Fruit fly (Drosophila melanogaster): ENCODE measurements around the gene Sfp78E.

Gene Sfp78E

DNA sequence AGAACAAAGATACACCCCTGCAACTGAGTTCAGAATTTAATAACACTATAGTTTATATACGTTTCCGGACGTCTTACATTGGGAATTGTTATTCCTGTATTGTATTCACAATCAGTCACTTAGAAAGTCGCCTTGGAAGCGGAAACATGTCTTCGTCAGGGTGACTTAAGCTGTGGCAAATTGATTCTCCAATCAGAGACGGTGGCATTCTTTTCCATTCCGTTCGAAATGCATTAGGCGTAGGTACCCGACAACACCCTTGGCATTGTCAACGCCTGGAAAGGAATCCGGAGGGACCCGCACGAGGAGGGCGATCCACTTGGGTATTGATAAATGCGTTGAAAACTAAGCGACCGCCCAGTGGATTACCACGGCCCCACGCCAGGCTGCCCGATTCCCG is at the start of gene Sfp78E:
Gene Sfp78E, minus strand, starts transcription at position 101 of the 400 bp plus-strand sequence.
- TF ChIP-seq Mio (GFP tag; optimal IDR thresholded peaks at IDR 0.05): no peak
- TF ChIP-seq Hr78 (GFP tag; optimal IDR thresholded peaks at IDR 0.05): no peak
- TF ChIP-seq CrebA (GFP tag; optimal IDR thresholded peaks at IDR 0.05; ENCODE audit: borderline replicate concordance): no peak
- TF ChIP-seq dl (GFP tag; optimal IDR thresholded peaks at IDR 0.05; ENCODE audit: insufficient read depth in 1 of 2, partially characterized antibody in 2 of 2): no peak
- no peak for TF ChIP-seq dmrt93B (GFP tag; optimal IDR thresholded peaks at IDR 0.05)
- no peak for TF ChIP-seq tai (GFP tag; optimal IDR thresholded peaks at IDR 0.05)
- no peak for TF ChIP-seq CG32264 (GFP tag; optimal IDR thresholded peaks at IDR 0.05)
- TF ChIP-seq br (GFP tag; optimal IDR thresholded peaks at IDR 0.05): no peak
- TF ChIP-seq CG9705 (GFP tag; optimal IDR thresholded peaks at IDR 0.05): no peak
- TF ChIP-seq foxo (GFP tag; optimal IDR thresholded peaks at IDR 0.05): no peak
- no peak for TF ChIP-seq Dif (GFP tag; optimal IDR thresholded peaks at IDR 0.05; ENCODE audit: partially characterized antibody)
- TF ChIP-seq Hnf4 (GFP tag; optimal IDR thresholded peaks at IDR 0.05): no peak

DNA sequence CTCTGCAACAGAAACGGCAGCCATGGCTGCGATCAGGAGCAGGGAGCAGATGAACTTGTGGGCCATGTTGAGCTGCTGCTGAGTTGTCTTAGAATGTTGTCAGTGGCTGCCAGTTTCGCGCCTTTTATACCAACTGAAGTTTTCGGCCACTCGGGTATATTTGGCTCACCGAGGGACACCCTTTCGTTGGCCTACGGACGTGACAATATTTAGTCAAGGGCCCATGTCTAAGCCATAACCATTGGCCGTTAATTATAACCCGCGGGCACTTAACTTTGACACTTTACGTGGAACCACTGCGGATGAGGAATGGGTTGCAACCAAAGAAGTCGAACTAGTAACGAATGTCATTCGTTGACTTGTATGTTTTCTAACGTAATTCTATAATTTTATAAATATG is 49.5 kb upstream of the Sfp78E start, which contains the start of gene CG14568:
Gene CG14568, minus strand, starts transcription at position 101 of the 400 bp plus-strand sequence.
- TF ChIP-seq Vsx2 (GFP tag; optimal IDR thresholded peaks at IDR 0.05; ENCODE audit: partially characterized antibody) (no peak), Mio (GFP tag; optimal IDR thresholded peaks at IDR 0.05) (no peak), Jra (GFP tag; optimal IDR thresholded peaks at IDR 0.05) (no peak), Rel (GFP tag; optimal IDR thresholded peaks at IDR 0.05) (no peak), Rel (tag; optimal IDR thresholded peaks at IDR 0.05) (no peak), Sp1 (GFP tag; optimal IDR thresholded peaks at IDR 0.05) (no peak), jim (GFP tag; optimal IDR thresholded peaks at IDR 0.05) (no peak), Dif (GFP tag; optimal IDR thresholded peaks at IDR 0.05; ENCODE audit: partially characterized antibody) (no peak), Hr78 (GFP tag; optimal IDR thresholded peaks at IDR 0.05) (no peak), dsf (GFP tag; optimal IDR thresholded peaks at IDR 0.05; ENCODE audit: borderline replicate concordance) (no peak), woc (GFP tag; optimal IDR thresholded peaks at IDR 0.05) (no peak), pan (optimal IDR thresholded peaks at IDR 0.05) (no peak), foxo (GFP tag; optimal IDR thresholded peaks at IDR 0.05) (no peak), br (GFP tag; optimal IDR thresholded peaks at IDR 0.05) (no peak)

DNA sequence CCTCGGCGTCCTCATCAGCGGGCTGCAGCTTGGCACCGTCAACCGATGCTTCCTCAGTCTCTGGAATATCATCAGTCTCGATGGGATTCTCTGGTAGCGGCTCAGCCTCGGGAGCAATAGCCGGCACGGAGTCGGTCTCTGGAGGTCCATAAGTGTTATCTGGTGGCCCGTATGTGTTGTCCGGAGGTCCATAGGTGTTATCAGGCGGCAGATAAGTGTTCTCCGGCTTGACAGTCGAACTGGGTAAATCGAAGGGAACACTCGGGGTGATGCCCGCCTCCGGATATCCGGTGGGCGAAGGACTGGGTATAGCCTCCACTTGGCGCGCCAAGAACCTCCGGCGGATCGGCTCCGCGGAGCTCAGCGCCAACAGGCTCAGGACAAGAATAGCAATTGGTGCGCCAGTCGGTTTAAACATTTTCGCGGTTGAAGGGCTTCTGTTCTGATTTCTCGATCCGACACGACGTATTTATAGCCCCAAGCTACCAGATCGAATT is 47.3 kb upstream of the Sfp78E start, which contains the start of gene CG14569:
Gene CG14569, minus strand, starts transcription at position 447 of the 497 bp plus-strand sequence.
- TF ChIP-seq CG9705 (GFP tag; optimal IDR thresholded peaks at IDR 0.05) (no peak), GATAd (GFP tag; optimal IDR thresholded peaks at IDR 0.05) (no peak), CG32264 (GFP tag; optimal IDR thresholded peaks at IDR 0.05) (no peak), h (GFP tag; optimal IDR thresholded peaks at IDR 0.05) (no peak), Dif (GFP tag; optimal IDR thresholded peaks at IDR 0.05; ENCODE audit: partially characterized antibody) (no peak), Rel (GFP tag; optimal IDR thresholded peaks at IDR 0.05) (no peak), Rel (tag; optimal IDR thresholded peaks at IDR 0.05) (no peak), fru (GFP tag; optimal IDR thresholded peaks at IDR 0.05) (no peak), ey (GFP tag; optimal IDR thresholded peaks at IDR 0.05) (no peak)

DNA sequence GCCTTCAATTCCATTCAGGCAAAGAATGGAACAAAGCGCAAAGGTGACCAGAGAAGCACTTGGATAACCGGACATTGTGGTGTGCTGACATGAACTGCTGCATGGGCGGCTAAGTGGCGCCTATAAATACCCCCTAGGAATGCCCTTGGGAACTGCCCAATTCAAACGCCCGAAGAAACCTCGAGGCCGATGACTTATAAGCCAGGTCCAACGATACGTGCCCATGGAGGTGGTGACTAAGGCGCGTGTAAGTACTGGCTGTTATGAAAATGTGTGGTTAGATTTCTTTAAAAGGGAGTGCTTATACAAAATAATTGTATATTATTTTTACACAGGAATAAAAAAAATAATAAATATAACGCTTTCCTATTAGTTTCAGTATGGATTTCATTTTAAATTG is 46.5 kb upstream of the Sfp78E start, which contains the start of gene CG14570:
Gene CG14570, minus strand, starts transcription at position 101 of the 400 bp plus-strand sequence.
- TF ChIP-seq usp (GFP tag; optimal IDR thresholded peaks at IDR 0.05): no peak
- no peak for TF ChIP-seq GATAd (GFP tag; optimal IDR thresholded peaks at IDR 0.05)
- no peak for TF ChIP-seq CG9705 (GFP tag; optimal IDR thresholded peaks at IDR 0.05)

DNA sequence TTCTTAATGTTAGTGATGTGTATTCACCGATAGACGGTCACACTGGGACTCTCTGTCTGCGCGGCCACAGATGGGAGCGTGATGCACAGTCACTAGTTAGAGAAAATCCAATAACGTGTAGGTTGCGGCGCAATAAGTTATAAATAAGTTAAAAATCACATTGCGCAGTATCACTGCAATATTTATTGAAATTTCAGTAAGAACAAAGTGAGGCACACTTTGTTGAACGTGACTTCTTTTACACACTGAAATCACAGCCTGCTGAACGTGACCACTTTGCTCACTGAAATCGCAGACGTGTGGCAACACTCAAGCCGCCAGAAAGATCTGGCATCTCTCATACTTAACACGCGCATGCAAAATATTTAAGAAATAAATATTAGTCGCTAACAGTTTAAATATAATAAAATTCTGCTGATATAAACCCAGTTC is 44.8 kb upstream of the Sfp78E start, which contains the start of the genes CG11247 and Polr2H:
Gene CG11247, minus strand, starts transcription at position 191 of the 432 bp plus-strand sequence.
Gene Polr2H, plus strand, starts transcription at position 317 of the 432 bp plus-strand sequence.
- peak; percentile 86 for TF ChIP-seq fru (GFP tag; optimal IDR thresholded peaks at IDR 0.05)
- no peak for TF ChIP-seq usp (GFP tag; optimal IDR thresholded peaks at IDR 0.05)
- TF ChIP-seq foxo (GFP tag; optimal IDR thresholded peaks at IDR 0.05): peak in 1 of 2 experiments; percentile 92
- no peak for TF ChIP-seq Dif (GFP tag; optimal IDR thresholded peaks at IDR 0.05; ENCODE audit: partially characterized antibody)
- TF ChIP-seq tai (GFP tag; optimal IDR thresholded peaks at IDR 0.05): no peak
- TF ChIP-seq Mio (GFP tag; optimal IDR thresholded peaks at IDR 0.05): peak; percentile 3
- TF ChIP-seq OdsH (GFP tag; optimal IDR thresholded peaks at IDR 0.05): peak; percentile 81
- no peak for TF ChIP-seq Hr78 (GFP tag; optimal IDR thresholded peaks at IDR 0.05)
- no peak for TF ChIP-seq pan (optimal IDR thresholded peaks at IDR 0.05)
- TF ChIP-seq Hr83 (GFP tag; optimal IDR thresholded peaks at IDR 0.05; ENCODE audit: poor library complexity, severe bottlenecking): peak; percentile 88
- TF ChIP-seq CrebA (GFP tag; optimal IDR thresholded peaks at IDR 0.05; ENCODE audit: borderline replicate concordance): no peak
- TF ChIP-seq jim (GFP tag; optimal IDR thresholded peaks at IDR 0.05): peak; percentile 27
- peak; percentile 91 for TF ChIP-seq ey (GFP tag; optimal IDR thresholded peaks at IDR 0.05)
- TF ChIP-seq sv (GFP tag; optimal IDR thresholded peaks at IDR 0.05): peak; percentile 87
- peak; percentile 90 for TF ChIP-seq Jra (GFP tag; optimal IDR thresholded peaks at IDR 0.05)
- TF ChIP-seq Hnf4 (GFP tag; optimal IDR thresholded peaks at IDR 0.05): peak; percentile 93
- TF ChIP-seq Rel (GFP tag; optimal IDR thresholded peaks at IDR 0.05): no peak
- TF ChIP-seq Rel (tag; optimal IDR thresholded peaks at IDR 0.05): peak; percentile 86
- TF ChIP-seq woc (GFP tag; optimal IDR thresholded peaks at IDR 0.05): peak; percentile 93
- TF ChIP-seq N (GFP tag; optimal IDR thresholded peaks at IDR 0.05): no peak
- TF ChIP-seq CG9705 (GFP tag; optimal IDR thresholded peaks at IDR 0.05): peak; percentile 75
- TF ChIP-seq Myc (optimal IDR thresholded peaks at IDR 0.05): peak; percentile 56
- no peak for TF ChIP-seq lola (GFP tag; optimal IDR thresholded peaks at IDR 0.05)
- TF ChIP-seq CG32264 (GFP tag; optimal IDR thresholded peaks at IDR 0.05): peak; percentile 64
- peak; percentile 38 for TF ChIP-seq sage (GFP tag; optimal IDR thresholded peaks at IDR 0.05)
- peak; percentile 74 for TF ChIP-seq Sp1 (GFP tag; optimal IDR thresholded peaks at IDR 0.05)
- TF ChIP-seq Abd-B (GFP tag; optimal IDR thresholded peaks at IDR 0.05): no peak
- peak; percentile 77 for TF ChIP-seq brk (GFP tag; optimal IDR thresholded peaks at IDR 0.05)
- TF ChIP-seq GATAd (GFP tag; optimal IDR thresholded peaks at IDR 0.05): peak; percentile 69
- no peak for TF ChIP-seq Vsx2 (GFP tag; optimal IDR thresholded peaks at IDR 0.05; ENCODE audit: partially characterized antibody)
- TF ChIP-seq HLH106 (tag; optimal IDR thresholded peaks at IDR 0.05): peak; percentile 90
- TF ChIP-seq Dfd (GFP tag; optimal IDR thresholded peaks at IDR 0.05): no peak
- peak; percentile 90 for TF ChIP-seq h (GFP tag; optimal IDR thresholded peaks at IDR 0.05)

Measured in whole organism, wandering third instar larva.